Worm (Caenorhabditis elegans): ENCODE data around the gene C32D5.7.

The C32D5.7 gene

DNA sequence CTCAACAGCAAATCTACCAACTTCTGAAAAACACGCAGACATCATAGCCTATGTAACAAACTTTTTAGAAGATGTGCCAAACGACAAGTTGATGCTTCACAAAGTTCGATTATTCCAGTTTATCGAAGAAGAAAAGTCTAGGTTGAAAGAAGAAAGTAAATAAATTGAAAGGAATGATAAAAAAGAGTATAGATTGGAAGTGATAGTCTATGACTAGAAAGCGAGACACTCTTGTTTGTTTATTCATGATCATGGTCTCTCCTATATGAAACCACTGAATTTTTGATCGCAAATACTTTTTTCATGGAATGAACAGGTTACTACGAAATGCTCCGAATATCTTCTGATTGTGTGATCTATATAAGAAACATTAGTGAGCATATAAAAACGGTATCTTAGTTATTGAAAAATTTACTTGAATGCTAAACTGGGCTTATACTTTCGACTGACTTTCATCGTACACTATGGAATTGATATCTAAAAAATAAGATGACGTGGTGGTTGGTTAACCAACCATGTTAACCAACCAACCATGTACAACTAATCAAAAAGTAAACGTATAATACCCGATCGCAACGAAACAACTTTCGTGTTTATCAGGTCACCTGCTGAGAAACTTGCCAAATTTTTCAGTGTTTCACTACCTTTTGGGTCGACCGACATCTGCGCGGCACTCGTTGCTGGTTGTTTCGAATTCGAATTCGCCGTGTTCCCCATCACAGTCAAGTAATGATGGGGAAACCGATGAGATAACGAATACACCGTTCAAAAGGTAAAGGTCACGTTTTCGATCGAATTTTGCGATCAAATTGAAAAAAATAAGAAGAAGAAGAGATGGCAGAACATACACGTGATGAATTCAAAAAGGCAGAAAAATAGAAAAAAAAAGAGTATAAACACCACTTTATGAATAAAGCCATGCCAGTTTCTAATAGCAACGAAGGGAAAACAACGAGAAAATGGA lies 5.6 kb upstream of the C32D5.7 start, which contains the start of gene C32D5.8 (continued):
- no peak for TF ChIP-seq ZK337.2 (GFP tag; IDR thresholded peaks at IDR 0.05)
- no peak for TF ChIP-seq zip-2 (tag; optimal IDR thresholded peaks at IDR 0.05)
- no peak for TF ChIP-seq zfp-3 (GFP tag; conservative IDR thresholded peaks at IDR 0.05)
- peak; percentile 92 for TF ChIP-seq aha-1 (tag)
- no peak for TF ChIP-seq lin-15B (tag; optimal IDR thresholded peaks at IDR 0.05)
- TF ChIP-seq nhr-28 (tag; optimal IDR thresholded peaks at IDR 0.05) = peak; percentile 11
- TF ChIP-seq F10B5.3 (tag; optimal IDR thresholded peaks at IDR 0.05) = no peak
- peak; percentile 37 for TF ChIP-seq hlh-11 (tag; optimal IDR thresholded peaks at IDR 0.05)
- no peak for TF ChIP-seq daf-19 (GFP tag; conservative IDR thresholded peaks at IDR 0.05)
- TF ChIP-seq zfp-2 (tag; optimal IDR thresholded peaks at IDR 0.05) = no peak
- no peak for TF ChIP-seq nhr-6 (tag; optimal IDR thresholded peaks at IDR 0.05)
- TF ChIP-seq R02D3.7 (tag; optimal IDR thresholded peaks at IDR 0.05) = no peak

DNA sequence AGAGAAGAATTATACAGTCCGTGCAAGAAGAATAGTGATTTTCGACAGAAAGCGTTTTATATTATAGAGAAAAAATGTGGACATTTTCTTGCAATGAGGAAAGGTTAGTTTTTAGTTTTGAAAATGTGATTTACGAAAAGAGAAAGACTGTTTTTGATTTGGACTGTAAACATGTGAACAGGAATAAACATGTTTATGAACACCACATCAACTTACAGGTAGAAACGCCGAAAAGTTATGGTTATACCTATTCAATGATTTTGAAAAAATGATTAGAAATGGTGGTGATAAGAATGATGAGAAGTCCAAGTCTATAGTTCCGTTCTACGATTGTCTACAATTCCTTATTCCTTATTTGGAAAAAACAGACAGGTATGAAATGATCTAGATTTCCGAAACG lies 4.7 kb upstream of the C32D5.7 start:
- no peak for TF ChIP-seq mes-2 (tag; optimal IDR thresholded peaks at IDR 0.05; ENCODE audit: poor library complexity, severe bottlenecking)
- no peak for TF ChIP-seq daf-16 (GFP tag; optimal IDR thresholded peaks at IDR 0.05)
- TF ChIP-seq daf-16 (tag; optimal IDR thresholded peaks at IDR 0.05) = peak; percentile 98

DNA sequence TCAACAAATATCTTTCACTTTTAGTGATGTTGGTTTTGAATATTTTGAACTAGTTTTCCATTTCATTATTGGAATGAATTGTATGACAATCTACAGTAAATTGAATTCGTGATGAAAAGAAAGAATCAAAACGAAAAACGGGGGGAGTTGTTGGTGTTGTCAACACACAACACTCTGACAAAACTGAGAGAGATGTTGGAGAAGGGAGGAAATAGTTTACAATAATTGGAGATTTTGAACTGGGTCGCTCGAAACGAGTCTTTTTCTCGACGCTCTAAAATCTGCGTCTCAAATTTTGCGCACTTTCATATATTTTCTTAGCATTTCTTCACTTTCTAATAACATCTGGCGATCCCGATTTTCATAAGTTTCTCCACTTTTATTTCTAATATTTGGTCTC lies 4.0 kb upstream of the C32D5.7 start, which contains the start of gene txt-18:
txt-18 (plus strand) TSS at position 180 of the 400 bp plus-strand sequence.
- TF ChIP-seq hlh-11 (tag; optimal IDR thresholded peaks at IDR 0.05) = peak; percentile 5
- TF ChIP-seq nhr-11 (tag; optimal IDR thresholded peaks at IDR 0.05) = peak; percentile 18
- TF ChIP-seq lsy-2 (tag; optimal IDR thresholded peaks at IDR 0.05) = peak in 1 of 2 experiments; percentile 35
- peak in 1 of 2 experiments; percentile 77 for TF ChIP-seq unc-62 (GFP tag; optimal IDR thresholded peaks at IDR 0.05 in 1 of 2)
- TF ChIP-seq unc-62 (tag; optimal IDR thresholded peaks at IDR 0.05) = no peak
- TF ChIP-seq F10B5.3 (tag; optimal IDR thresholded peaks at IDR 0.05) = no peak
- TF ChIP-seq skn-1 (tag; optimal IDR thresholded peaks at IDR 0.05) = no peak
- TF ChIP-seq aha-1 (tag) = peak; percentile 96
- TF ChIP-seq nhr-28 (tag; optimal IDR thresholded peaks at IDR 0.05) = peak; percentile 32

DNA sequence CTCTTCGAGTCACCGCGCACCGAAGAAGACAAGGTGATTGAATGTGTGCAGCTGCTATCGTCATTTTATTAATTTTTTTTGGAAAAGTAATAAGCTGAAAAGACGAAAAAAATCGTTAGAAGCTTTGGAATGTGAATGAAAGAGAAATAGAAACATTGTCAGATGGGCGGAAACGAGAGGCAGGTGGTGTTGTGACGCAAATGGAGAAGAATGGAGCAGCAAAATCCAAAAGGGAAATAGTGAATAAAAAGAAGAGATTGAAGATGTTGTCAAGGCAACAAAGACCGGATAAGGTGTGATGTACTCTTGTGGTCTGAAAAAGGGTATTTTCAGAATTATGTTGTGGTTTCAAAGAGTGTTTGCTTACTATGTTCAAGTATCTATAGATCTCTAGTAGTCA lies 2.6 kb upstream of the C32D5.7 start:
- TF ChIP-seq nhr-10 (tag; optimal IDR thresholded peaks at IDR 0.05) (no peak), aha-1 (tag) (peak; percentile 75), unc-62 (GFP tag; optimal IDR thresholded peaks at IDR 0.05 in 1 of 2) (peak in 1 of 2 experiments; percentile 23), unc-62 (tag; optimal IDR thresholded peaks at IDR 0.05) (no peak), tra-1 (GFP tag; IDR thresholded peaks at IDR 0.05) (no peak), zip-11 (GFP tag; IDR thresholded peaks at IDR 0.05) (no peak), nhr-77 (tag; optimal IDR thresholded peaks at IDR 0.05) (no peak), nhr-102 (tag; optimal IDR thresholded peaks at IDR 0.05) (no peak), saeg-2 (GFP tag; IDR thresholded peaks at IDR 0.05) (no peak)

DNA sequence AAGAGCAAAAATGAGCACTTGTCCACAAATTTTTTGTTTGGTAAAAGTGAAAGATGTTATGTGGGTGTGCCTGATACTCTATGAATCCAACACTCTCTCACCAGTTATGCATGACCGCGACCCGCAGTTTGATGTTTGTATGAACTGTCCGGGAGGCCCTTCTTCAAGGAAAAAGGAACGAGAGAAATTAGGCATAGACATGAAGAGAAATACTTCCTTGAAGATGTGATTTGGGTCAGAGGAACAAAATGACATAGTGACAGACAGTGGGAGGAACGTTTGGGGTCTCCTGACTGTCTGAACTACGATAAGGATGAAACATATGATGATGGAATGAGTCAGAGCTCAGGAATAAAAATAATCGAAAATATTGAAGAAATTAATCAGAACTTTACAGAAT lies 1.2 kb upstream of the C32D5.7 start:
- TF ChIP-seq hif-1 (tag; optimal IDR thresholded peaks at IDR 0.05) (no peak), aha-1 (tag) (peak; percentile 96), vab-7 (GFP tag; IDR thresholded peaks at IDR 0.05) (no peak), arid-1 (GFP tag; conservative IDR thresholded peaks at IDR 0.05) (no peak), ZK546.5 (tag; optimal IDR thresholded peaks at IDR 0.05) (no peak), snpc-4 (tag; optimal IDR thresholded peaks at IDR 0.05) (no peak), hlh-30 (tag; optimal IDR thresholded peaks at IDR 0.05; ENCODE audit: insufficient read depth) (peak; percentile 63), php-3 (GFP tag; IDR thresholded peaks at IDR 0.05) (no peak), F44E2.7 (GFP tag; IDR thresholded peaks at IDR 0.05) (no peak), nhr-41 (GFP tag; IDR thresholded peaks at IDR 0.05) (no peak), hlh-11 (tag; optimal IDR thresholded peaks at IDR 0.05) (peak; percentile 19)
